Worm (Caenorhabditis elegans) whole organism, L1 larva: ENCODE data around the gene C14B1.3.

Experiments
- alr-1 ChIP-seq: fragments of 200-800 bp; sonication (Bioruptor generic); optimal IDR thresholded peaks from 2 replicates; lab custom pipeline; 2018; ENCODE audit warnings: borderline replicate concordance, mild to moderate bottlenecking, missing genetic modification characterization, missing compliant biosample characterization
- ceh-82 ChIP-seq, 3 experiments: fragments of 150-350 bp in 1 of 3; sonication (generic microtip) in 2 of 3; optimal IDR thresholded peaks; 2 replicates each; lab custom pipeline; 2014 to 2017; ENCODE audit warnings: missing biosample characterization in 3 of 3, missing genetic modification characterization in 3 of 3
- efl-3 ChIP-seq: fragments of 200-800 bp; sonication (Bioruptor generic); optimal IDR thresholded peaks from 2 replicates; lab custom pipeline; 2018; ENCODE audit warnings: mild to moderate bottlenecking, missing genetic modification characterization, missing compliant biosample characterization
- elt-2 ChIP-seq: sonication (generic microtip); optimal IDR thresholded peaks from 2 replicates; lab custom pipeline; 2016; ENCODE audit warnings: missing genetic modification characterization, mild to moderate bottlenecking, inconsistent platforms, missing compliant biosample characterization, missing genetic modification reagents
- elt-3 ChIP-seq, 6 experiments: fragments of 150-350 bp in 1 of 6; sonication (generic microtip); optimal IDR thresholded peaks; 2 replicates each; lab custom pipeline; 2017 to 2018; ENCODE audit warnings: missing biosample characterization in 6 of 6, missing genetic modification characterization in 6 of 6, inconsistent platforms in 1 of 6
- fkh-10 ChIP-seq: sonication (generic microtip); optimal IDR thresholded peaks from 2 replicates; lab custom pipeline; 2017; ENCODE audit warnings: missing biosample characterization, missing genetic modification reagents, missing genetic modification characterization
- lsy-2 ChIP-seq, 2 experiments: fragments of 150-350 bp; optimal IDR thresholded peaks; 2 replicates each; lab custom pipeline; 2014; ENCODE audit warnings: missing biosample characterization in 2 of 2, missing genetic modification characterization in 2 of 2
- mab-9 ChIP-seq: fragments of 200-800 bp; sonication (Bioruptor generic); IDR thresholded peaks from 2 replicates; pipeline ENCODE4 v1.3.6; 2022; ENCODE audit warnings: missing genetic modification reagents, missing genetic modification characterization, missing compliant biosample characterization
- snpc-4 ChIP-seq: fragments of 150-350 bp; optimal IDR thresholded peaks from 2 replicates; lab custom pipeline; 2014; ENCODE audit warnings: missing biosample characterization, missing genetic modification characterization
- sox-4 ChIP-seq: sonication (generic microtip); optimal IDR thresholded peaks from 2 replicates; lab custom pipeline; 2016; ENCODE audit warnings: missing genetic modification characterization, missing compliant biosample characterization
- unc-98 ChIP-seq: fragments of 200-800 bp; sonication (Bioruptor generic); IDR thresholded peaks from 2 replicates; pipeline ENCODE4 v1.3.6; 2022; ENCODE audit warnings: missing genetic modification characterization, missing compliant biosample characterization
- xbp-1 ChIP-seq: sonication (generic microtip); optimal IDR thresholded peaks from 2 replicates; lab custom pipeline; 2016; ENCODE audit warnings: missing genetic modification characterization, missing compliant biosample characterization
- ztf-4 ChIP-seq: fragments of 150-350 bp; optimal IDR thresholded peaks from 2 replicates; lab custom pipeline; 2014; ENCODE audit warnings: missing biosample characterization, missing genetic modification characterization

- TF ChIP-seq ceh-82 (tag; optimal IDR thresholded peaks at IDR 0.05; lab: Kevin White, UChicago): peak in 1 of 3 experiments; percentile 22
- TF ChIP-seq ztf-4: no peak
- no peak for TF ChIP-seq efl-3
- no peak for TF ChIP-seq elt-3 (tag; optimal IDR thresholded peaks at IDR 0.05; lab: Kevin White, UChicago)
- no peak for TF ChIP-seq elt-2 (tag; lab: Kevin White, UChicago)
- TF ChIP-seq lsy-2 (tag; optimal IDR thresholded peaks at IDR 0.05; lab: Kevin White, UChicago): peak; percentile 31 to 62
- no peak for TF ChIP-seq mab-9 (GFP tag; lab: Robert Waterston, UW)
- TF ChIP-seq sox-4 (tag; lab: Kevin White, UChicago): no peak
- no peak for TF ChIP-seq unc-98 (GFP tag; lab: Robert Waterston, UW)
- peak; percentile 48 for TF ChIP-seq xbp-1
- TF ChIP-seq alr-1 (tag; lab: Kevin White, UChicago): no peak
- no peak for TF ChIP-seq snpc-4 (tag; lab: Kevin White, UChicago)
- no peak for TF ChIP-seq fkh-10 (GFP tag; lab: Kevin White, UChicago)
Measured at ce11 chrIII:3704967-3705366, 1.6 kb downstream of the C14B1.3 start, which contains the start of gene wdr-5.1.
